Worm (Caenorhabditis elegans): ENCODE measurements around the gene cyp-34A8.

DNA sequence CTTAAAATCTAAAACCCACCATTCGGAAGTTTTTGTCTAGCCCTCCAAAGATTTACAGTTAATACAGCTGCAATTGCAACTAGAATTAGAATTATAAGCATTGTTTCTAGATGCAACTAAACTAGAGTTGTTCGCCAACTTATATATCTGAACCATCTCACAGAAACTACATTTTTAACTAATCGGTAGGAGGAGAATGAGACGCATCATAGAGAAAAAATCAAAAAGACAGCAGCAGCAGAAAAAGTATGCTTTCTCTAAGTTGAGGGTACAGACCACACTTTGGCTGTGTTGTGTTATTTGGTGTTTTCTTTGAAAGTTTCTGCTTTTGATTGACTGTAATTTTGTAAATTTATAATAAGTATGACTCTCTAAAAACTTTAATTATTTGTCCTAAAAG, 3.9 kb downstream of the cyp-34A8 start, which contains the start of gene cyp-34A7:
- no peak for TF ChIP-seq nhr-11 (tag; optimal IDR thresholded peaks at IDR 0.05)
- no peak for TF ChIP-seq daf-8 (GFP tag; IDR thresholded peaks at IDR 0.05)
- no peak for TF ChIP-seq duxl-1 (tag; optimal IDR thresholded peaks at IDR 0.05; ENCODE audit: poor library complexity)
- TF ChIP-seq R02D3.7 (tag; optimal IDR thresholded peaks at IDR 0.05), result no peak
- no peak for TF ChIP-seq pha-4 (GFP tag; IDR thresholded peaks at IDR 0.05)
- TF ChIP-seq pha-4 (tag; optimal IDR thresholded peaks at IDR 0.05), result no peak
- TF ChIP-seq lsy-2 (tag; optimal IDR thresholded peaks at IDR 0.05), result no peak
- no peak for TF ChIP-seq hlh-30 (tag; optimal IDR thresholded peaks at IDR 0.05; ENCODE audit: insufficient read depth)
